Fruit fly (Drosophila melanogaster) whole organism, embryonic: Measurements from ENCODE around the gene Ada1-2.

Experiments
- Antp ChIP-seq: fragments of 200-800 bp; sonication (Bioruptor generic); optimal IDR thresholded peaks from 3 replicates; lab custom pipeline; 2016; ENCODE audit warnings: missing biosample characterization, missing genetic modification characterization
- Bteb2 ChIP-seq: fragments of 200-800 bp; sonication (Bioruptor generic); optimal IDR thresholded peaks from 2 replicates; lab custom pipeline; 2016; ENCODE audit warnings: missing biosample characterization, missing genetic modification characterization
- CG10366 ChIP-seq: fragments of 200-800 bp; sonication (Bioruptor generic); IDR thresholded peaks from 2 replicates; pipeline ENCODE4 v1.3.6; 2022; ENCODE audit warnings: missing biosample characterization, missing genetic modification characterization
- CG10565 ChIP-seq: fragments of 200-800 bp; sonication (Bioruptor generic); optimal IDR thresholded peaks from 3 replicates; lab custom pipeline; 2016; ENCODE audit warnings: missing biosample characterization, mild to moderate bottlenecking, missing genetic modification characterization
- CG10959 ChIP-seq: fragments of 200-800 bp; sonication (Bioruptor generic); IDR thresholded peaks from 2 replicates; pipeline ENCODE4 v1.3.6; 2022; ENCODE audit warnings: missing biosample characterization, missing genetic modification characterization
- CG11093 ChIP-seq: fragments of 200-800 bp; sonication (Bioruptor generic); IDR thresholded peaks from 3 replicates; pipeline ENCODE4 v1.3.6; 2022; ENCODE audit warnings: missing biosample characterization, missing genetic modification characterization
- CG11398 ChIP-seq: fragments of 200-800 bp; sonication (Bioruptor generic); optimal IDR thresholded peaks from 2 replicates; lab custom pipeline; 2016; ENCODE audit warnings: missing biosample characterization, missing genetic modification characterization
- CG11456 ChIP-seq: fragments of 200-800 bp; sonication (Bioruptor generic); IDR thresholded peaks from 3 replicates; pipeline ENCODE4 v1.3.6; 2022; ENCODE audit warnings: missing biosample characterization, missing genetic modification characterization
- CG11560 ChIP-seq: fragments of 200-800 bp; sonication (Bioruptor generic); IDR thresholded peaks from 3 replicates; pipeline ENCODE4 v1.3.6; 2022; ENCODE audit warnings: missing biosample characterization, missing genetic modification characterization
- CG12219 ChIP-seq: fragments of 200-800 bp; sonication (Bioruptor generic); optimal IDR thresholded peaks from 3 replicates; lab custom pipeline; 2018; ENCODE audit warnings: missing biosample characterization, mild to moderate bottlenecking, missing genetic modification characterization
- CG13775 ChIP-seq: fragments of 200-800 bp; sonication (Bioruptor generic); optimal IDR thresholded peaks from 3 replicates; lab custom pipeline; 2017; ENCODE audit warnings: missing biosample characterization, mild to moderate bottlenecking, missing genetic modification characterization
- CG1602 ChIP-seq: fragments of 200-800 bp; sonication (Bioruptor generic); optimal IDR thresholded peaks from 3 replicates; lab custom pipeline; 2016; ENCODE audit warnings: missing biosample characterization, missing genetic modification characterization
- CG18599 ChIP-seq: fragments of 200-800 bp; sonication (Bioruptor generic); optimal IDR thresholded peaks from 3 replicates; lab custom pipeline; 2017; ENCODE audit warnings: missing biosample characterization, missing genetic modification characterization, mild to moderate bottlenecking, moderate library complexity, missing genetic modification reagents
- CG2116 ChIP-seq: fragments of 200-800 bp; sonication (Bioruptor generic); optimal IDR thresholded peaks from 3 replicates; lab custom pipeline; 2018; ENCODE audit warnings: missing biosample characterization, mild to moderate bottlenecking, missing genetic modification characterization
- CG3163 ChIP-seq: fragments of 200-800 bp; sonication (Bioruptor generic); optimal IDR thresholded peaks from 3 replicates; lab custom pipeline; 2016; ENCODE audit warnings: missing biosample characterization, missing genetic modification characterization
- CG32532 ChIP-seq: fragments of 200-800 bp; sonication (Bioruptor generic); IDR thresholded peaks from 2 replicates; pipeline ENCODE4 v1.3.6; 2022; ENCODE audit warnings: missing biosample characterization, missing genetic modification characterization
- CG3281 ChIP-seq: fragments of 200-800 bp; sonication (Bioruptor generic); optimal IDR thresholded peaks from 3 replicates; lab custom pipeline; 2017; ENCODE audit warnings: missing biosample characterization, mild to moderate bottlenecking, missing genetic modification characterization
- CG3407 ChIP-seq: fragments of 200-800 bp; sonication (Bioruptor generic); optimal IDR thresholded peaks from 2 replicates; lab custom pipeline; 2018; ENCODE audit warnings: missing biosample characterization, mild to moderate bottlenecking, missing genetic modification characterization
- CG34376 ChIP-seq: fragments of 200-800 bp; sonication (Bioruptor generic); optimal IDR thresholded peaks from 2 replicates; lab custom pipeline; 2018; ENCODE audit warnings: missing biosample characterization, mild to moderate bottlenecking, missing genetic modification characterization
- CG4328 ChIP-seq: fragments of 200-800 bp; sonication (Bioruptor generic); optimal IDR thresholded peaks from 3 replicates; lab custom pipeline; 2017; ENCODE audit warnings: missing biosample characterization, missing genetic modification reagents, missing genetic modification characterization
- CkIIα-i1 ChIP-seq: fragments of 200-800 bp; sonication (Bioruptor generic); IDR thresholded peaks from 2 replicates; pipeline ENCODE4 v1.3.6; 2022; ENCODE audit warnings: missing biosample characterization, missing genetic modification characterization
- D19B ChIP-seq: fragments of 200-800 bp; sonication (Bioruptor generic); optimal IDR thresholded peaks from 2 replicates; lab custom pipeline; 2017; ENCODE audit warnings: missing biosample characterization, mild to moderate bottlenecking, missing genetic modification characterization
- Dip2 ChIP-seq: fragments of 200-800 bp; sonication (Bioruptor generic); IDR thresholded peaks from 2 replicates; pipeline ENCODE4 v1.3.6; 2022; ENCODE audit warnings: missing biosample characterization, missing genetic modification characterization
- Doc2 ChIP-seq: fragments of 200-800 bp; sonication (Bioruptor generic); IDR thresholded peaks from 2 replicates; pipeline ENCODE4 v1.3.6; 2022; ENCODE audit warnings: missing biosample characterization, missing genetic modification characterization
- Doc3 ChIP-seq: fragments of 200-800 bp; sonication (Bioruptor generic); IDR thresholded peaks from 3 replicates; pipeline ENCODE4 v1.3.6; 2022; ENCODE audit warnings: missing biosample characterization, missing genetic modification characterization; ENCODE audit not compliant: partially characterized antibody
- HmgZ ChIP-seq: fragments of 200-800 bp; sonication (Bioruptor generic); optimal IDR thresholded peaks from 2 replicates; lab custom pipeline; 2018; ENCODE audit warnings: missing biosample characterization, mild to moderate bottlenecking, missing genetic modification characterization
- MESR4 ChIP-seq: fragments of 200-800 bp; sonication (Bioruptor generic); optimal IDR thresholded peaks from 2 replicates; lab custom pipeline; 2018; ENCODE audit warnings: missing biosample characterization, mild to moderate bottlenecking, missing genetic modification characterization, moderate library complexity
- NC2β ChIP-seq: fragments of 200-800 bp; sonication (Bioruptor generic); optimal IDR thresholded peaks from 2 replicates; lab custom pipeline; 2016; ENCODE audit warnings: missing biosample characterization, missing genetic modification characterization
- Nf-YA ChIP-seq: fragments of 200-800 bp; sonication (Bioruptor generic); IDR thresholded peaks from 2 replicates; pipeline ENCODE4 v1.3.6; 2022; ENCODE audit warnings: missing biosample characterization, missing genetic modification characterization
- Oaz ChIP-seq: fragments of 200-800 bp; sonication (Bioruptor generic); IDR thresholded peaks from 2 replicates; pipeline ENCODE4 v1.3.6; 2022; ENCODE audit warnings: missing biosample characterization, missing genetic modification characterization
- ash1 ChIP-seq: fragments of 200-800 bp; sonication (Bioruptor generic); optimal IDR thresholded peaks from 2 replicates; lab custom pipeline; 2018; ENCODE audit warnings: missing biosample characterization, mild to moderate bottlenecking, missing genetic modification characterization
- bab2 ChIP-seq: fragments of 200-800 bp; sonication (Bioruptor generic); optimal IDR thresholded peaks from 2 replicates; lab custom pipeline; 2016; ENCODE audit warnings: missing biosample characterization, missing genetic modification characterization
- cad ChIP-seq: fragments of >200 bp; optimal IDR thresholded peaks from 2 replicates; lab custom pipeline; 2017; ENCODE audit warnings: missing biosample characterization, missing genetic modification characterization
- crc ChIP-seq: fragments of 200-800 bp; sonication (Bioruptor generic); optimal IDR thresholded peaks from 2 replicates; lab custom pipeline; 2016; ENCODE audit warnings: missing biosample characterization, missing genetic modification characterization
- crol ChIP-seq: fragments of 200-800 bp; sonication (Bioruptor generic); IDR thresholded peaks from 2 replicates; pipeline ENCODE4 v1.3.6; 2022; ENCODE audit warnings: missing biosample characterization, missing genetic modification characterization
- dm ChIP-seq: fragments of 200-800 bp; sonication (Bioruptor generic); optimal IDR thresholded peaks from 3 replicates; lab custom pipeline; 2016; ENCODE audit warnings: missing biosample characterization, missing genetic modification characterization
- exex ChIP-seq: fragments of 200-800 bp; sonication (Bioruptor generic); optimal IDR thresholded peaks from 4 replicates; lab custom pipeline; 2018; ENCODE audit warnings: missing biosample characterization, mild to moderate bottlenecking, missing genetic modification characterization, moderate library complexity
- ind ChIP-seq: fragments of 200-800 bp; sonication (Bioruptor generic); optimal IDR thresholded peaks from 3 replicates; lab custom pipeline; 2016; ENCODE audit warnings: missing biosample characterization, missing genetic modification characterization
- inv ChIP-seq: fragments of 200-800 bp; sonication (Bioruptor generic); IDR thresholded peaks from 2 replicates; pipeline ENCODE4 v1.3.6; 2022; ENCODE audit warnings: missing biosample characterization, missing genetic modification characterization; ENCODE audit not compliant: partially characterized antibody
- odd ChIP-seq: fragments of 200-800 bp; sonication (Bioruptor generic); optimal IDR thresholded peaks from 2 replicates; lab custom pipeline; 2017; ENCODE audit warnings: missing biosample characterization, mild to moderate bottlenecking, missing genetic modification characterization
- pita ChIP-seq: fragments of 200-800 bp; sonication (Bioruptor generic); optimal IDR thresholded peaks from 2 replicates; lab custom pipeline; 2017; ENCODE audit warnings: missing biosample characterization, mild to moderate bottlenecking, missing genetic modification characterization
- pnt ChIP-seq: fragments of 200-800 bp; sonication (Bioruptor generic); optimal IDR thresholded peaks from 3 replicates; lab custom pipeline; 2016; ENCODE audit warnings: missing biosample characterization, missing genetic modification characterization
- pros ChIP-seq: fragments of 200-800 bp; sonication (Bioruptor generic); optimal IDR thresholded peaks from 3 replicates; lab custom pipeline; 2019; ENCODE audit warnings: missing biosample characterization, mild to moderate bottlenecking, missing genetic modification characterization, moderate library complexity
- repo ChIP-seq: fragments of 200-800 bp; sonication (Bioruptor generic); optimal IDR thresholded peaks from 2 replicates; lab custom pipeline; 2016; ENCODE audit warnings: missing biosample characterization, missing genetic modification characterization
- sens ChIP-seq: fragments of 200-800 bp; sonication (Bioruptor generic); peaks from one replicate; lab custom pipeline; 2016; ENCODE audit warnings: missing biosample characterization, missing genetic modification characterization
- shn ChIP-seq: fragments of 200-800 bp; sonication (Bioruptor generic); optimal IDR thresholded peaks from 3 replicates; lab custom pipeline; 2016; ENCODE audit warnings: missing biosample characterization, missing genetic modification characterization
- tna ChIP-seq: fragments of 200-800 bp; sonication (Bioruptor generic); IDR thresholded peaks from 2 replicates; pipeline ENCODE4 v1.3.6; 2022; ENCODE audit warnings: missing biosample characterization, missing genetic modification characterization; ENCODE audit not compliant: partially characterized antibody
- tup ChIP-seq: fragments of 200-800 bp; sonication (Bioruptor generic); optimal IDR thresholded peaks from 2 replicates; lab custom pipeline; 2016; ENCODE audit warnings: missing biosample characterization, mild to moderate bottlenecking, missing genetic modification characterization, moderate library complexity
- unpg ChIP-seq: fragments of 200-800 bp; sonication (Bioruptor generic); optimal IDR thresholded peaks from 3 replicates; lab custom pipeline; 2018; ENCODE audit warnings: missing biosample characterization, mild to moderate bottlenecking, missing genetic modification characterization, moderate library complexity
- zfh1 ChIP-seq: fragments of 200-800 bp; sonication (Bioruptor generic); IDR thresholded peaks from 3 replicates; pipeline ENCODE4 v1.3.6; 2022; ENCODE audit warnings: missing biosample characterization, missing genetic modification characterization

Gene Ada1-2

DNA sequence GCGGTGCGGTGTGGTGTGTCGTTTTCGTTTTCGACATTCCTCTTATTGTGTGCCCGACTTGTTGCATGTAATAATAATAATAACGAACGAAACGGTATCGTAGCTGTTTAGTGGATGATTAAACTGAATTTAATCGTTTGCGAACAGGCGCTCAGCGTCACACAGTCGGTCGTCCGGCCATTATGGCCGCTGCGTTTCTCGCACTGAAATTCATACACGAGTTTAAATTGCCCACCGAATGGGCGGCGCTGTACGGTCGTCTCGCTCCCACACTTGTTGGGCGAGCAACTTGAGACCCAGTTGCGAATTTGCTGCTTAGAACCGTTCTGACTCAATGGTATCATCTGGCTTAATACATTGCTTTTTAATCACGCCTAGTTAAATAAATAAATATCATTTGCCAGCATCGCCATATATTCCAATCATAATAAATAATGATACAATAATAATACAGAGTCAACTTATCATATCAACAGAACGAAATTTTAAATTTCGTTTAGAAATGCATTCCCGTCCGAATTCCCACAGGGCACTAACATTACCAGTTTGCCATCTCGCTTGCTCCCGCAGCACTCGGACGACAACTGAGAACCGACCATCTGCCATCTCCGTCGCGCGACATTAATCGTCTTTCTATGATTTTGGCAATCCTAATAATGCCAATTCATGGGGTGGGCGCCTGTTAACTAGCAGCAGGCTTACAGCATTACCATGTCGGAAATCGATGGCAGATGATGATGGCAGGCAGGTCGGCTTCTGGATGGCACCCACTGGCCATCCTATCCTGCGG is 18.4 kb downstream of the Ada1-2 start (continued):
- no peak for TF ChIP-seq Nf-YA (GFP tag; lab: Robert Waterston, UW)
- TF ChIP-seq unpg (GFP tag; lab: Kevin White, UChicago) = peak; percentile 93
- peak; percentile 51 for TF ChIP-seq CG2116 (GFP tag; lab: Kevin White, UChicago)
- TF ChIP-seq repo (GFP tag; lab: Kevin White, UChicago) = peak; percentile 4
- TF ChIP-seq CG10565 (GFP tag; lab: Kevin White, UChicago) = no peak
- TF ChIP-seq cad = no peak
- no peak for TF ChIP-seq pros
- TF ChIP-seq shn = peak; percentile 78
- peak; percentile 96 for TF ChIP-seq CG3281 (GFP tag; lab: Kevin White, UChicago)
- no peak for TF ChIP-seq tna (GFP tag; lab: Robert Waterston, UW)
- no peak for TF ChIP-seq Dip2
- TF ChIP-seq tup (GFP tag; lab: Kevin White, UChicago) = peak; percentile 64
- peak; percentile 67 for TF ChIP-seq pnt (GFP tag; lab: Kevin White, UChicago)
- TF ChIP-seq CG18599 = peak; percentile 96
- TF ChIP-seq CG13775 (GFP tag; lab: Kevin White, UChicago) = peak; percentile 87
- TF ChIP-seq zfh1 (GFP tag; lab: Robert Waterston, UW) = no peak
- no peak for TF ChIP-seq CG32532
- TF ChIP-seq CkIIα-i1 (GFP tag; lab: Robert Waterston, UW) = no peak
- peak; percentile 97 for TF ChIP-seq sens (GFP tag; lab: Kevin White, UChicago)
- peak; percentile 89 for TF ChIP-seq HmgZ
- peak; percentile 50 for TF ChIP-seq odd
- TF ChIP-seq bab2 = peak; percentile 70
- TF ChIP-seq MESR4 (GFP tag; lab: Kevin White, UChicago) = peak; percentile 1
- no peak for TF ChIP-seq CG10366
- peak; percentile 91 for TF ChIP-seq CG12219 (GFP tag; lab: Kevin White, UChicago)
- TF ChIP-seq Doc3 (GFP tag; lab: Robert Waterston, UW) = no peak
- peak; percentile 94 for TF ChIP-seq CG4328 (GFP tag; lab: Kevin White, UChicago)
- TF ChIP-seq Antp = peak; percentile 38
- TF ChIP-seq CG10959 = no peak
- TF ChIP-seq Oaz (GFP tag; lab: Robert Waterston, UW) = no peak
- TF ChIP-seq ind (GFP tag; lab: Kevin White, UChicago) = peak; percentile 92
- peak; percentile 67 for TF ChIP-seq D19B (GFP tag; lab: Kevin White, UChicago)
- peak; percentile 90 for TF ChIP-seq CG1602 (GFP tag; lab: Kevin White, UChicago)
- TF ChIP-seq CG3407 (GFP tag; lab: Kevin White, UChicago) = peak; percentile 66
- TF ChIP-seq CG3163 (GFP tag; lab: Kevin White, UChicago) = no peak
- TF ChIP-seq crc (GFP tag; lab: Kevin White, UChicago) = peak; percentile 70
- peak; percentile 90 for TF ChIP-seq CG11093 (GFP tag; lab: Robert Waterston, UW)
- TF ChIP-seq Bteb2 (GFP tag; lab: Kevin White, UChicago) = peak; percentile 77
- TF ChIP-seq dm (GFP tag; lab: Kevin White, UChicago) = peak; percentile 45
- peak; percentile 56 for TF ChIP-seq CG11398 (GFP tag; lab: Kevin White, UChicago)
- peak; percentile 49 for TF ChIP-seq NC2β
- no peak for TF ChIP-seq ash1
- no peak for TF ChIP-seq Doc2 (GFP tag; lab: Robert Waterston, UW)
- TF ChIP-seq CG11560 = no peak
- TF ChIP-seq inv (GFP tag; lab: Robert Waterston, UW) = no peak
- TF ChIP-seq CG11456 = no peak
- TF ChIP-seq pita (GFP tag; lab: Kevin White, UChicago) = no peak
- no peak for TF ChIP-seq crol (GFP tag; lab: Robert Waterston, UW)
- no peak for TF ChIP-seq CG34376 (GFP tag; lab: Kevin White, UChicago)
- peak; percentile 96 for TF ChIP-seq exex (tag; lab: Kevin White, UChicago)
